Worm (Caenorhabditis elegans): ENCODE results near the gene clh-6.

The clh-6 gene

DNA sequence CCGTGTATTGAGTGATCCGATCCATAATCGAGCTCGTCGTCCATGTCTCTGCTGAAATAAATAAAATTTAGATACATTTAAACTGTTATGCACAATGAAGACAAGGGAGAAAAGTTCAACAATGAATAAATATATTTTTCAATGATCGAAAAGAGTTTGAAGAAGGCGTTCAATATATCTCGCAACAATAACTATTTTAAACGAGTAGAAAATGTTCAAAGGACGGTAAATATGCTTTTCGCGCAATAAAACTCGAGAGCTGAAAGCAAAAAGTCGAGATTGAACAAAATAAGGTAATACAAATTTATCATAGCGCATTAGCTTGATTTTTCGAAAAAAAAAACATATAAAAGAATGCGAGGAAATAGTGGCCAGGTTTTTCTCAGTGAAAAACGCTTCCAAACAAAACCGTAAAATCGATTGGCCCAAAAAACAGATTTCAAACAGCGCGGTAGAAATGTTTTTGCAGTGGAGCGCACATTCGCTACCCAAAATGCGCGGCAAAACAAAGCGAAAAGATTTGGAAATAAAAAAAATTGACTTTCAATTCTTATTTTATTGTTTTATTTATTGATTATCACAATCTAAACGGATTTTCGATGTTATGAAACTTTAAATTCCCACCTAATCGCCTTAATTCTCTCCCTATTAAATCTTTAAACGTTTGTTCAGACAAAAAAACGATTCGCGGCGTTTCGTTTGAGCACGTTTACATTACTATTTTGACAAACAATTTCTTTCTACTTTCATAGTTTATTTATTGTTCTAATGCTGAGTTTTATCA lies 22.2 kb downstream of the clh-6 start, which contains the start of the genes kup-1 and F10C2.4 (continued):
- TF ChIP-seq F57C9.4 (tag; optimal IDR thresholded peaks at IDR 0.05) (no peak), snpc-3.4 (tag; optimal IDR thresholded peaks at IDR 0.05) (peak; percentile 39), snpc-4 (GFP tag; optimal IDR thresholded peaks at IDR 0.05) (no peak), snpc-4 (tag; optimal IDR thresholded peaks at IDR 0.05) (peak in 2 of 4 experiments; percentile 5 to 40), lin-35 (GFP tag; optimal IDR thresholded peaks at IDR 0.05) (peak in 1 of 3 experiments; percentile 55), him-1 (tag; optimal IDR thresholded peaks at IDR 0.05) (no peak)

DNA sequence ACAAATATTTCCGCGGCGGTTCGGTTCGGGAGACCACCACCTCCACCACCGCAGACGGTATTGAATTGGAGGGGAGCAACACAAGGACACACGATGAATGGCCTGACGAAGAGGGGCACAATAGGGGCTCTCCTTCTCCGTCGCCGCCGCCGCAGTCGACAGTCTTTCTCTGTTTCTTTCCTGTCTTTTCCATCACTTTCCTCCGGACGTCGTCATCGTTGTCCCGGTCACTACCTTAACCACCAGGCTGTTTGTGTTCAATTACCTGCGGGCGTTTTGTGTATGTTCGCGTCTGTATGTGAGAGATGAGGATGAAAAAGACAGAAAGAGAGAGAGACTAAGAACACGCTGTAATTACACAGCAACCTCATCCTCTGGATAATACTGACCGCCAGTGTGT lies 23.4 kb downstream of the clh-6 start:
- TF ChIP-seq mcd-1 (GFP tag; IDR thresholded peaks at IDR 0.05): 0 out of 2 replicates have a peak, but pooled peaks have one; percentile 23
- TF ChIP-seq nfyb-1 (GFP tag; IDR thresholded peaks at IDR 0.05): 0 out of 2 replicates have a peak, but pooled peaks have one; percentile 25
- TF ChIP-seq cebp-2 (GFP tag; IDR thresholded peaks at IDR 0.05): 0 out of 2 replicates have a peak, but pooled peaks have one; percentile 40
- TF ChIP-seq ekl-4 (GFP tag; IDR thresholded peaks at IDR 0.05): no peak
- TF ChIP-seq zfh-2 (GFP tag; conservative IDR thresholded peaks at IDR 0.05): peak; percentile 84
- no peak for TF ChIP-seq ccch-3 (GFP tag; optimal IDR thresholded peaks at IDR 0.05)
- TF ChIP-seq chd-7 (tag; optimal IDR thresholded peaks at IDR 0.05): no peak

DNA sequence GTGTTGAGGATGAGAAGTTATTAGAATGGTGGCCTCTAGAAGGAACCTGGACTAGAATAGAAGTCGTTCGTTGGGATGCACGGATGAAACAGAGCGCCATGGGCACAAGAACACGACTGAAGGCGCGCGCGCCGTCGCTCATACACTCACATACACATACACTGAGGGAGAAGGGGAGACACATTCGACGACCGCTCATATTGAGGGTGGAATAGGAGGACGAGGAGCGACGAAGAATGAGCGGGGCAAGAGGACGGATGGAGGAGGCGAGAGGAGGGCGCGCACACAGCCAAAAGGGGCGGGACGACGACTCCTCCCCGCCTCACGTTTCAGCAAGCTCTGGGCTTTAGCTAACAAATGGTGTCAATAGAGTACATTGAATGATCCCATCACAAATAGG lies 24.4 kb downstream of the clh-6 start:
- no peak for TF ChIP-seq C06A6.2 (GFP tag; conservative IDR thresholded peaks at IDR 0.05)
- TF ChIP-seq dpl-1 (GFP tag; optimal IDR thresholded peaks at IDR 0.05): no peak
- no peak for TF ChIP-seq nhr-27 (tag; optimal IDR thresholded peaks at IDR 0.05)
- TF ChIP-seq bed-2 (GFP tag; IDR thresholded peaks at IDR 0.05): no peak
- TF ChIP-seq egrh-3 (GFP tag; IDR thresholded peaks at IDR 0.05): peak; percentile 63; the same call in 1 of the 2 replicates
- TF ChIP-seq lag-1 (GFP tag; IDR thresholded peaks at IDR 0.05): no peak
- no peak for TF ChIP-seq C17E4.6 (GFP tag; IDR thresholded peaks at IDR 0.05)
- no peak for TF ChIP-seq lin-40 (tag; optimal IDR thresholded peaks at IDR 0.05)
- TF ChIP-seq rec-8 (tag; optimal IDR thresholded peaks at IDR 0.05): no peak
- TF ChIP-seq rpc-1 (optimal IDR thresholded peaks at IDR 0.05): no peak
- no peak for TF ChIP-seq rpc-1 (tag; optimal IDR thresholded peaks at IDR 0.05)
- no peak for TF ChIP-seq dox-1 (GFP tag; IDR thresholded peaks at IDR 0.05)
- TF ChIP-seq ekl-4 (GFP tag; IDR thresholded peaks at IDR 0.05): no peak
- no peak for TF ChIP-seq B0019.2 (GFP tag; conservative IDR thresholded peaks at IDR 0.05)
- TF ChIP-seq chd-7 (tag; optimal IDR thresholded peaks at IDR 0.05): no peak
- no peak for TF ChIP-seq nfyb-1 (GFP tag; IDR thresholded peaks at IDR 0.05)
- TF ChIP-seq F23B12.7 (tag; optimal IDR thresholded peaks at IDR 0.05; ENCODE audit: insufficient read depth): no peak
- TF ChIP-seq ztf-3 (GFP tag; optimal IDR thresholded peaks at IDR 0.05): no peak
- TF ChIP-seq let-607 (tag; optimal IDR thresholded peaks at IDR 0.05): no peak
- no peak for TF ChIP-seq ztf-22 (GFP tag; optimal IDR thresholded peaks at IDR 0.05)
- no peak for TF ChIP-seq sea-2 (GFP tag; IDR thresholded peaks at IDR 0.05)
- TF ChIP-seq nhr-90 (tag; optimal IDR thresholded peaks at IDR 0.05): no peak
- no peak for TF ChIP-seq F37B4.10 (GFP tag; IDR thresholded peaks at IDR 0.05)
- TF ChIP-seq die-1 (tag; optimal IDR thresholded peaks at IDR 0.05): no peak
- no peak for TF ChIP-seq ceh-79 (tag; optimal IDR thresholded peaks at IDR 0.05)
- no peak for TF ChIP-seq Y67H2A.10 (GFP tag; conservative IDR thresholded peaks at IDR 0.05)
- TF ChIP-seq nfya-2 (GFP tag; IDR thresholded peaks at IDR 0.05): no peak
- no peak for TF ChIP-seq K12H6.12 (tag; optimal IDR thresholded peaks at IDR 0.05)
- no peak for TF ChIP-seq tlf-1 (GFP tag; optimal IDR thresholded peaks at IDR 0.05)
- no peak for TF ChIP-seq ceh-100 (GFP tag; IDR thresholded peaks at IDR 0.05)
- TF ChIP-seq somi-1 (GFP tag; optimal IDR thresholded peaks at IDR 0.05): no peak
- no peak for TF ChIP-seq lin-54 (GFP tag; optimal IDR thresholded peaks at IDR 0.05)
- no peak for TF ChIP-seq nhr-120 (GFP tag; IDR thresholded peaks at IDR 0.05)
- TF ChIP-seq sdz-38 (tag; optimal IDR thresholded peaks at IDR 0.05): no peak

Measured in whole organism, young adult.